Worm (Caenorhabditis elegans) whole organism, L2 larva: Measurements from ENCODE around the gene lev-9.
A peak's percentile ranks its signal among the peaks of the same experiment; 100 is the strongest.

Experiments
- F13H6.1 ChIP-seq: sonication (generic microtip); optimal IDR thresholded peaks from 2 replicates; lab custom pipeline; 2016; ENCODE audit warnings: missing genetic modification characterization, missing compliant biosample characterization
- R02D3.7 ChIP-seq: fragments of 150-350 bp; optimal IDR thresholded peaks from 2 replicates; lab custom pipeline; 2014; ENCODE audit warnings: missing biosample characterization, missing genetic modification characterization
- Y55F3AM.14 ChIP-seq: fragments of 200-800 bp; sonication (Bioruptor generic); optimal IDR thresholded peaks from 2 replicates; lab custom pipeline; 2018; ENCODE audit warnings: mild to moderate bottlenecking, missing genetic modification characterization, missing compliant biosample characterization
- ZK546.5 ChIP-seq: sonication (generic microtip); optimal IDR thresholded peaks from 2 replicates; lab custom pipeline; 2017; ENCODE audit warnings: missing biosample characterization, missing genetic modification characterization
- ama-1 ChIP-seq: fragments of 150-350 bp; optimal IDR thresholded peaks from 2 replicates; lab custom pipeline; 2018; ENCODE audit warnings: inconsistent platforms
- blmp-1 ChIP-seq: sonication (generic microtip); optimal IDR thresholded peaks from 2 replicates; lab custom pipeline; 2017; ENCODE audit warnings: missing genetic modification characterization, mild to moderate bottlenecking, missing compliant biosample characterization, antibody characterized with exemption, moderate library complexity; ENCODE audit not compliant: insufficient read depth
- crh-2 ChIP-seq: sonication (generic microtip); optimal IDR thresholded peaks from 2 replicates; lab custom pipeline; 2017; ENCODE audit warnings: missing biosample characterization, missing genetic modification characterization
- dmd-4 ChIP-seq: sonication (generic microtip); optimal IDR thresholded peaks from 2 replicates; lab custom pipeline; 2017; ENCODE audit warnings: missing biosample characterization, missing genetic modification characterization
- egl-27 ChIP-seq: sonication (generic microtip); optimal IDR thresholded peaks from 3 replicates; lab custom pipeline; 2017; ENCODE audit warnings: missing biosample characterization, missing genetic modification reagents, missing genetic modification characterization
- elt-3 ChIP-seq: sonication (generic microtip); optimal IDR thresholded peaks from 2 replicates; lab custom pipeline; 2017; ENCODE audit warnings: missing biosample characterization, missing genetic modification characterization
- fos-1 ChIP-seq: fragments of 150-350 bp; optimal IDR thresholded peaks from 2 replicates; lab custom pipeline; 2014; ENCODE audit warnings: missing biosample characterization, missing genetic modification characterization
- gmeb-1 ChIP-seq: fragments of 150-350 bp; optimal IDR thresholded peaks from 2 replicates; lab custom pipeline; 2014; ENCODE audit warnings: missing biosample characterization, missing genetic modification characterization
- lin-11 ChIP-seq: fragments of 150-350 bp; sonication (generic microtip); optimal IDR thresholded peaks from 2 replicates; lab custom pipeline; 2014; ENCODE audit warnings: missing biosample characterization, missing genetic modification characterization, inconsistent platforms, mixed read lengths
- lin-13 ChIP-seq: fragments of 150-350 bp; optimal IDR thresholded peaks from 2 replicates; lab custom pipeline; 2014; ENCODE audit warnings: missing biosample characterization, missing genetic modification reagents, missing genetic modification characterization
- lin-39 ChIP-seq: fragments of 150-350 bp; optimal IDR thresholded peaks from 2 replicates; lab custom pipeline; 2014; ENCODE audit warnings: missing biosample characterization, missing genetic modification reagents, missing genetic modification characterization
- lsy-2 ChIP-seq, 2 experiments: fragments of 150-350 bp in 1 of 2; sonication (generic microtip) in 1 of 2; optimal IDR thresholded peaks; 2 replicates each; lab custom pipeline; 2014 to 2017; ENCODE audit warnings: missing biosample characterization in 2 of 2, missing genetic modification characterization in 2 of 2
- mab-5 ChIP-seq: fragments of 150-350 bp; optimal IDR thresholded peaks from 2 replicates; lab custom pipeline; 2014; ENCODE audit warnings: missing biosample characterization, missing genetic modification characterization
- mbf-1 ChIP-seq: sonication (generic microtip); optimal IDR thresholded peaks from 2 replicates; lab custom pipeline; 2017; ENCODE audit warnings: missing biosample characterization, missing genetic modification characterization
- nhr-10 ChIP-seq: sonication (generic microtip); optimal IDR thresholded peaks from 2 replicates; lab custom pipeline; 2017; ENCODE audit warnings: missing biosample characterization, missing genetic modification characterization
- nhr-11 ChIP-seq: fragments of 150-350 bp; optimal IDR thresholded peaks from 2 replicates; lab custom pipeline; 2014; ENCODE audit warnings: missing biosample characterization, missing genetic modification characterization
- nhr-12 ChIP-seq: fragments of 150-350 bp; optimal IDR thresholded peaks from 2 replicates; lab custom pipeline; 2014; ENCODE audit warnings: missing biosample characterization, missing genetic modification characterization
- nhr-21 ChIP-seq: fragments of 150-350 bp; optimal IDR thresholded peaks from 2 replicates; lab custom pipeline; 2014; ENCODE audit warnings: missing biosample characterization, missing genetic modification characterization
- nhr-23 ChIP-seq: fragments of 150-350 bp; optimal IDR thresholded peaks from 2 replicates; lab custom pipeline; 2014; ENCODE audit warnings: missing biosample characterization, missing genetic modification reagents, missing genetic modification characterization
- nhr-25 ChIP-seq: fragments of 150-350 bp; sonication (generic microtip); optimal IDR thresholded peaks from 3 replicates; lab custom pipeline; 2014; ENCODE audit warnings: missing biosample characterization, missing genetic modification characterization
- nhr-6 ChIP-seq: fragments of 150-350 bp; optimal IDR thresholded peaks from 2 replicates; lab custom pipeline; 2014; ENCODE audit warnings: missing biosample characterization, missing genetic modification characterization
- nhr-77 ChIP-seq: fragments of 150-350 bp; optimal IDR thresholded peaks from 2 replicates; lab custom pipeline; 2014; ENCODE audit warnings: missing biosample characterization, missing genetic modification characterization
- peb-1 ChIP-seq: fragments of 150-350 bp; optimal IDR thresholded peaks from 2 replicates; lab custom pipeline; 2014; ENCODE audit warnings: missing biosample characterization, missing genetic modification characterization
- sem-4 ChIP-seq: fragments of 150-350 bp; optimal IDR thresholded peaks from 2 replicates; lab custom pipeline; 2014; ENCODE audit warnings: missing biosample characterization, missing genetic modification reagents, missing genetic modification characterization
- sma-3 ChIP-seq: sonication (generic microtip); optimal IDR thresholded peaks from 2 replicates; lab custom pipeline; 2016; ENCODE audit warnings: missing genetic modification reagents, missing genetic modification characterization, missing compliant biosample characterization
- sma-9 ChIP-seq, 2 experiments: fragments of 150-350 bp in 1 of 2; sonication (generic microtip) in 1 of 2; optimal IDR thresholded peaks; 2 replicates each; lab custom pipeline; 2014 to 2016; ENCODE audit warnings: missing genetic modification characterization in 2 of 2, mild to moderate bottlenecking in 1 of 2, missing biosample characterization in 1 of 2, missing compliant biosample characterization in 1 of 2, missing genetic modification reagents in 1 of 2, moderate library complexity in 1 of 2
- snpc-4 ChIP-seq: fragments of 150-350 bp; optimal IDR thresholded peaks from 2 replicates; lab custom pipeline; 2014; ENCODE audit warnings: missing biosample characterization, missing genetic modification characterization
- unc-39 ChIP-seq: fragments of 150-350 bp; optimal IDR thresholded peaks from 2 replicates; lab custom pipeline; 2014; ENCODE audit warnings: missing biosample characterization, missing genetic modification characterization
- unc-55 ChIP-seq: fragments of 150-350 bp; sonication (generic microtip); optimal IDR thresholded peaks from 3 replicates; lab custom pipeline; 2014; ENCODE audit warnings: missing biosample characterization, missing genetic modification reagents, missing genetic modification characterization
- unc-62 ChIP-seq: fragments of 150-350 bp; optimal IDR thresholded peaks from 2 replicates; lab custom pipeline; 2014; ENCODE audit warnings: missing biosample characterization, missing genetic modification reagents, missing genetic modification characterization
- ztf-1 ChIP-seq: fragments of 200-800 bp; sonication (Bioruptor generic); conservative IDR thresholded peaks from 2 replicates; pipeline ENCODE4 v1.3.6; 2022; ENCODE audit warnings: missing genetic modification characterization, missing compliant biosample characterization
- ztf-11 ChIP-seq: sonication (generic microtip); optimal IDR thresholded peaks from 2 replicates; lab custom pipeline; 2017; ENCODE audit warnings: missing biosample characterization, missing genetic modification characterization
- ztf-4 ChIP-seq: fragments of 150-350 bp; optimal IDR thresholded peaks from 2 replicates; lab custom pipeline; 2014; ENCODE audit warnings: missing biosample characterization, missing genetic modification characterization

Gene lev-9

DNA sequence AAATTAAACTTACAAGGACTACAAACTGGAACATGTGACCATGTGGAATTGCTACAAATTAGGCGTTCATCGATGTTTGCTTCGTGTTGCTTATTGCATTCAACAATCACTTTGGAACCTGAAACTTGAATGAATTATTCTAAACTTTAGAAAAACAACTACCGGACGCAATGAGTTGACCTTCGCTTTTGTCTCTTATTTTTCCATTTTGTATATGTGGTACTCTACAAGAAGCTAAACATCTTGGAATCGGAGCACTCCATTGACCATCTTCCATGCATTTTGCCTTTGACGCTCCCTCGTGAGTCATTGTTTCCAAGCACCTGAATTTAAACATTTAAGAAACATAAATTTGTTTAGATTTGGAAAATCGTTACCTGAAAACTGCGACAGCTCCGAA lies 2.5 kb downstream of the lev-9 start:
- TF ChIP-seq blmp-1 (tag; lab: Kevin White, UChicago) (no peak), sem-4 (no peak)

- TF ChIP-seq Y55F3AM.14 (GFP tag; lab: Kevin White, UChicago) (no peak), nhr-10 (tag; lab: Kevin White, UChicago) (no peak), nhr-25 (tag; lab: Kevin White, UChicago) (no peak), crh-2 (tag; lab: Kevin White, UChicago) (peak; percentile 32), fos-1 (tag; lab: Kevin White, UChicago) (peak; percentile 45), R02D3.7 (no peak), nhr-6 (no peak), sma-3 (GFP tag; lab: Kevin White, UChicago) (peak; percentile 48), lin-13 (GFP tag; lab: Kevin White, UChicago) (no peak), nhr-23 (tag; lab: Kevin White, UChicago) (no peak), dmd-4 (tag; lab: Kevin White, UChicago) (no peak), elt-3 (tag; lab: Kevin White, UChicago) (no peak), mab-5 (tag; lab: Kevin White, UChicago) (no peak), mbf-1 (tag; lab: Kevin White, UChicago) (no peak), egl-27 (no peak), F13H6.1 (no peak), sem-4 (no peak), unc-62 (GFP tag; lab: Kevin White, UChicago) (no peak), ztf-4 (no peak), peb-1 (tag; lab: Kevin White, UChicago) (no peak), unc-39 (tag; lab: Kevin White, UChicago) (no peak), sma-9 (GFP tag; optimal IDR thresholded peaks at IDR 0.05; lab: Kevin White, UChicago) (peak; percentile 37), sma-9 (tag; optimal IDR thresholded peaks at IDR 0.05; lab: Kevin White, UChicago) (no peak), gmeb-1 (tag; lab: Kevin White, UChicago) (no peak), nhr-21 (tag; lab: Kevin White, UChicago) (peak; percentile 8), nhr-11 (tag; lab: Kevin White, UChicago) (peak; percentile 30), lsy-2 (tag; optimal IDR thresholded peaks at IDR 0.05; lab: Kevin White, UChicago) (no peak), ztf-1 (GFP tag; lab: Robert Waterston, UW) (no peak)
- TF ChIP-seq, all 48 proteins: peak for 6
Observed at ce11 chrX:6286154-6286553, 5.4 kb downstream of the lev-9 start.

ce11 chrX:6280998-6281397 lies 10.5 kb downstream of the lev-9 start:
- TF ChIP-seq lsy-2 (tag; optimal IDR thresholded peaks at IDR 0.05; lab: Kevin White, UChicago) = no peak
- TF ChIP-seq nhr-77 (tag; lab: Kevin White, UChicago) = no peak
- TF ChIP-seq ztf-11 (tag; lab: Kevin White, UChicago) = no peak
- TF ChIP-seq mab-5 (tag; lab: Kevin White, UChicago) = no peak
- no peak for TF ChIP-seq ztf-4
- peak; percentile 16 for TF ChIP-seq blmp-1 (tag; lab: Kevin White, UChicago)
- peak; percentile 8 for TF ChIP-seq lin-13 (GFP tag; lab: Kevin White, UChicago)
- no peak for TF ChIP-seq lin-39
- no peak for TF ChIP-seq lin-11
- peak; percentile 79 for TF ChIP-seq nhr-25 (tag; lab: Kevin White, UChicago)
- no peak for TF ChIP-seq mbf-1 (tag; lab: Kevin White, UChicago)
- TF ChIP-seq fos-1 (tag; lab: Kevin White, UChicago) = no peak
- TF ChIP-seq snpc-4 = no peak
- TF ChIP-seq gmeb-1 (tag; lab: Kevin White, UChicago) = no peak
- TF ChIP-seq ama-1 (lab: Kevin White, UChicago) = peak; percentile 60
- no peak for TF ChIP-seq nhr-21 (tag; lab: Kevin White, UChicago)
- peak; percentile 3 for TF ChIP-seq sma-9 (GFP tag; optimal IDR thresholded peaks at IDR 0.05; lab: Kevin White, UChicago)
- no peak for TF ChIP-seq sma-9 (tag; optimal IDR thresholded peaks at IDR 0.05; lab: Kevin White, UChicago)
- peak; percentile 45 for TF ChIP-seq crh-2 (tag; lab: Kevin White, UChicago)
- TF ChIP-seq Y55F3AM.14 (GFP tag; lab: Kevin White, UChicago) = no peak
- TF ChIP-seq unc-55 = no peak
- no peak for TF ChIP-seq elt-3 (tag; lab: Kevin White, UChicago)
- TF ChIP-seq nhr-6 = peak; percentile 57
- TF ChIP-seq ZK546.5 (tag; lab: Kevin White, UChicago) = no peak
- peak; percentile 38 for TF ChIP-seq sma-3 (GFP tag; lab: Kevin White, UChicago)
- no peak for TF ChIP-seq F13H6.1
- no peak for TF ChIP-seq nhr-12
